Worm (Caenorhabditis elegans) whole organism, L2 larva: Measurements from ENCODE around the gene R10F2.6.

Source experiments
- C34F6.9 ChIP-seq: fragments of 150-350 bp; optimal IDR thresholded peaks from 2 replicates; lab custom pipeline; 2014; ENCODE audit warnings: missing biosample characterization, missing genetic modification characterization
- F13H6.1 ChIP-seq: sonication (generic microtip); optimal IDR thresholded peaks from 2 replicates; lab custom pipeline; 2016; ENCODE audit warnings: missing genetic modification characterization, missing compliant biosample characterization
- Y55F3AM.14 ChIP-seq: fragments of 200-800 bp; sonication (Bioruptor generic); optimal IDR thresholded peaks from 2 replicates; lab custom pipeline; 2018; ENCODE audit warnings: mild to moderate bottlenecking, missing genetic modification characterization, missing compliant biosample characterization
- ZK546.5 ChIP-seq: sonication (generic microtip); optimal IDR thresholded peaks from 2 replicates; lab custom pipeline; 2017; ENCODE audit warnings: missing biosample characterization, missing genetic modification characterization
- alr-1 ChIP-seq: fragments of 150-350 bp; optimal IDR thresholded peaks from 2 replicates; lab custom pipeline; 2014; ENCODE audit warnings: missing biosample characterization, missing genetic modification characterization
- aly-2 ChIP-seq: fragments of 150-350 bp; optimal IDR thresholded peaks from 2 replicates; lab custom pipeline; 2014; ENCODE audit warnings: missing biosample characterization, missing genetic modification characterization
- ama-1 ChIP-seq: fragments of 150-350 bp; optimal IDR thresholded peaks from 2 replicates; lab custom pipeline; 2018; ENCODE audit warnings: inconsistent platforms
- blmp-1 ChIP-seq: sonication (generic microtip); optimal IDR thresholded peaks from 2 replicates; lab custom pipeline; 2017; ENCODE audit warnings: missing genetic modification characterization, mild to moderate bottlenecking, missing compliant biosample characterization, antibody characterized with exemption, moderate library complexity; ENCODE audit not compliant: insufficient read depth
- ceh-16 ChIP-seq: fragments of 150-350 bp; optimal IDR thresholded peaks from 2 replicates; lab custom pipeline; 2014; ENCODE audit warnings: missing biosample characterization, missing genetic modification characterization
- ceh-82 ChIP-seq: fragments of 150-350 bp; optimal IDR thresholded peaks from 2 replicates; lab custom pipeline; 2014; ENCODE audit warnings: missing biosample characterization, missing genetic modification characterization
- crh-2 ChIP-seq: sonication (generic microtip); optimal IDR thresholded peaks from 2 replicates; lab custom pipeline; 2017; ENCODE audit warnings: missing biosample characterization, missing genetic modification characterization
- dmd-4 ChIP-seq: sonication (generic microtip); optimal IDR thresholded peaks from 2 replicates; lab custom pipeline; 2017; ENCODE audit warnings: missing biosample characterization, missing genetic modification characterization
- egl-27 ChIP-seq: sonication (generic microtip); optimal IDR thresholded peaks from 3 replicates; lab custom pipeline; 2017; ENCODE audit warnings: missing biosample characterization, missing genetic modification reagents, missing genetic modification characterization
- elt-1 ChIP-seq: fragments of 150-350 bp; optimal IDR thresholded peaks from 2 replicates; lab custom pipeline; 2014; ENCODE audit warnings: missing biosample characterization, missing genetic modification characterization
- elt-3 ChIP-seq: sonication (generic microtip); optimal IDR thresholded peaks from 2 replicates; lab custom pipeline; 2017; ENCODE audit warnings: missing biosample characterization, missing genetic modification characterization
- lin-11 ChIP-seq: fragments of 150-350 bp; sonication (generic microtip); optimal IDR thresholded peaks from 2 replicates; lab custom pipeline; 2014; ENCODE audit warnings: missing biosample characterization, missing genetic modification characterization, inconsistent platforms, mixed read lengths
- lin-13 ChIP-seq: fragments of 150-350 bp; optimal IDR thresholded peaks from 2 replicates; lab custom pipeline; 2014; ENCODE audit warnings: missing biosample characterization, missing genetic modification reagents, missing genetic modification characterization
- lin-39 ChIP-seq: fragments of 150-350 bp; optimal IDR thresholded peaks from 2 replicates; lab custom pipeline; 2014; ENCODE audit warnings: missing biosample characterization, missing genetic modification reagents, missing genetic modification characterization
- lsy-2 ChIP-seq, 2 experiments: fragments of 150-350 bp in 1 of 2; sonication (generic microtip) in 1 of 2; optimal IDR thresholded peaks; 2 replicates each; lab custom pipeline; 2014 to 2017; ENCODE audit warnings: missing biosample characterization in 2 of 2, missing genetic modification characterization in 2 of 2
- mdl-1 ChIP-seq, 2 experiments: fragments of 150-350 bp in 1 of 2; sonication (generic microtip) in 1 of 2; optimal IDR thresholded peaks; 2 replicates each; lab custom pipeline; 2017; ENCODE audit warnings: missing biosample characterization in 2 of 2, missing genetic modification characterization in 2 of 2
- nhr-10 ChIP-seq: sonication (generic microtip); optimal IDR thresholded peaks from 2 replicates; lab custom pipeline; 2017; ENCODE audit warnings: missing biosample characterization, missing genetic modification characterization
- nhr-11 ChIP-seq: fragments of 150-350 bp; optimal IDR thresholded peaks from 2 replicates; lab custom pipeline; 2014; ENCODE audit warnings: missing biosample characterization, missing genetic modification characterization
- nhr-12 ChIP-seq: fragments of 150-350 bp; optimal IDR thresholded peaks from 2 replicates; lab custom pipeline; 2014; ENCODE audit warnings: missing biosample characterization, missing genetic modification characterization
- nhr-129 ChIP-seq: fragments of 150-350 bp; optimal IDR thresholded peaks from 2 replicates; lab custom pipeline; 2014; ENCODE audit warnings: missing biosample characterization, missing genetic modification characterization
- nhr-21 ChIP-seq: fragments of 150-350 bp; optimal IDR thresholded peaks from 2 replicates; lab custom pipeline; 2014; ENCODE audit warnings: missing biosample characterization, missing genetic modification characterization
- nhr-23 ChIP-seq: fragments of 150-350 bp; optimal IDR thresholded peaks from 2 replicates; lab custom pipeline; 2014; ENCODE audit warnings: missing biosample characterization, missing genetic modification reagents, missing genetic modification characterization
- nhr-237 ChIP-seq: fragments of 150-350 bp; optimal IDR thresholded peaks from 2 replicates; lab custom pipeline; 2014; ENCODE audit warnings: missing biosample characterization, missing genetic modification characterization
- nhr-25 ChIP-seq: fragments of 150-350 bp; sonication (generic microtip); optimal IDR thresholded peaks from 3 replicates; lab custom pipeline; 2014; ENCODE audit warnings: missing biosample characterization, missing genetic modification characterization
- nhr-6 ChIP-seq: fragments of 150-350 bp; optimal IDR thresholded peaks from 2 replicates; lab custom pipeline; 2014; ENCODE audit warnings: missing biosample characterization, missing genetic modification characterization
- peb-1 ChIP-seq: fragments of 150-350 bp; optimal IDR thresholded peaks from 2 replicates; lab custom pipeline; 2014; ENCODE audit warnings: missing biosample characterization, missing genetic modification characterization
- sma-9 ChIP-seq, 2 experiments: fragments of 150-350 bp in 1 of 2; sonication (generic microtip) in 1 of 2; optimal IDR thresholded peaks; 2 replicates each; lab custom pipeline; 2014 to 2016; ENCODE audit warnings: missing genetic modification characterization in 2 of 2, mild to moderate bottlenecking in 1 of 2, missing biosample characterization in 1 of 2, missing compliant biosample characterization in 1 of 2, missing genetic modification reagents in 1 of 2, moderate library complexity in 1 of 2
- snpc-4 ChIP-seq: fragments of 150-350 bp; optimal IDR thresholded peaks from 2 replicates; lab custom pipeline; 2014; ENCODE audit warnings: missing biosample characterization, missing genetic modification characterization
- unc-39 ChIP-seq: fragments of 150-350 bp; optimal IDR thresholded peaks from 2 replicates; lab custom pipeline; 2014; ENCODE audit warnings: missing biosample characterization, missing genetic modification characterization
- unc-55 ChIP-seq: fragments of 150-350 bp; sonication (generic microtip); optimal IDR thresholded peaks from 3 replicates; lab custom pipeline; 2014; ENCODE audit warnings: missing biosample characterization, missing genetic modification reagents, missing genetic modification characterization
- unc-62 ChIP-seq: fragments of 150-350 bp; optimal IDR thresholded peaks from 2 replicates; lab custom pipeline; 2014; ENCODE audit warnings: missing biosample characterization, missing genetic modification reagents, missing genetic modification characterization
- ztf-4 ChIP-seq: fragments of 150-350 bp; optimal IDR thresholded peaks from 2 replicates; lab custom pipeline; 2014; ENCODE audit warnings: missing biosample characterization, missing genetic modification characterization

The R10F2.6 gene

DNA sequence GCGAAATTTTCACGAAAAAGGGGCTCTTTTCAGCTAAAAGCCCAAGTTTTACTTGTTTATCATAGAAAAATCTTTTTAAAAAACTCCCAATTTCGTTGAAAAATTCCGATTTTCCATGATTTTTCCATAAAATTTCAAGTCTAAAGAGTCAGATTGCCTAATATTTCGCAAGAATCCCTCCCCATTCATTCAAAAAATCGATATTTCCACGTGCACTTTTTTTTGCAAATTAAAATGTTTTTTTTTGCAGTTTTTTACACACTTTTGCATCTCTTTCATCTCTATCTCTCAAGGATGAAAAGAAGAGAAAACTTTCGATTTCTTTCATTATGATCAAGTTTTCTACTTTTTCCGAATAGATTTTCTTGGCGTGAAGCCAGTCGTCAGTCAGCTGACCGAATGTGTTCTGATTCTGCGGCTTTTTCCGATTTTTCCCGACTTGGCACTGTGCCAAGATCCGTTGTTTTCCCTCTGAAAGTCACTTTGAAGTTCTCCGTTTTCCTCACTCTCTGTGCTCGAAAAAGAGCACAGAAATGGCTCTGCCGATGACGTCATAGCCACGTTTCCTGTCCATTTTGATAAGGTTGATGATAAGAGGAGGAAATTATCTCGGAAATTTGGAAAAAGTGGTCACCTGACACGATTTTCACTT, 4.5 kb upstream of the R10F2.6 start (continued):
- TF ChIP-seq elt-3 (tag; lab: Kevin White, UChicago): no peak
- TF ChIP-seq ceh-16 (tag; lab: Kevin White, UChicago): no peak
- TF ChIP-seq unc-39: no peak
- no peak for TF ChIP-seq elt-1
- TF ChIP-seq nhr-25 (tag; lab: Kevin White, UChicago): peak; percentile 62
- TF ChIP-seq nhr-6 (tag; lab: Kevin White, UChicago): no peak
- TF ChIP-seq ZK546.5 (tag; lab: Kevin White, UChicago): no peak
- TF ChIP-seq ceh-82 (tag; lab: Kevin White, UChicago): no peak
- TF ChIP-seq ztf-4 (tag; lab: Kevin White, UChicago): no peak
- no peak for TF ChIP-seq lin-13
- no peak for TF ChIP-seq egl-27 (tag; lab: Kevin White, UChicago)
- no peak for TF ChIP-seq nhr-12 (tag; lab: Kevin White, UChicago)
- TF ChIP-seq lsy-2 (tag; optimal IDR thresholded peaks at IDR 0.05; lab: Kevin White, UChicago): peak in 1 of 2 experiments; percentile 12
- peak; percentile 76 for TF ChIP-seq nhr-129 (tag; lab: Kevin White, UChicago)
- TF ChIP-seq Y55F3AM.14 (GFP tag; lab: Kevin White, UChicago): no peak
- TF ChIP-seq lin-11 (tag; lab: Kevin White, UChicago): no peak
- TF ChIP-seq C34F6.9: peak; percentile 2

DNA sequence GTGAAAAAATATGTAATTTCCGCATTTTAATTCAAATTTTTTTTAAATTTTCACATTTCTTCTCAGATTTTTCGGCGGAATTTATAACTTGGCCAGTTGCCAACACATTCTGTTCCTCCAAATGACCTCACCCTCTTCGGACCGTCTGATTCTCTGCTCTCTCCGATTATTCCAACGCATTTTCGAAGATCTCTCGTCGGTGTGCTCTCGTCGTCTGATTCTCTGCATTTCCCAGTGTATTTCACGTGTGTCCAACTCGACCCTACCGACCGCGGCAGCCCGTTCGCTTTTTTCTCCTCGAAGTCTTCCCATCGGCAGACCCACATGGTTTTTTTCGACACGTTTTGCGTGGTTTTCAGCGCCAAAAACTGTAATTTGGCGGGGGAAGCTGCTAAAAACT, 3.4 kb upstream of the R10F2.6 start:
- peak; percentile 12 for TF ChIP-seq ceh-16 (tag; lab: Kevin White, UChicago)
- no peak for TF ChIP-seq crh-2 (tag; lab: Kevin White, UChicago)
- TF ChIP-seq dmd-4 (tag; lab: Kevin White, UChicago): no peak
- no peak for TF ChIP-seq nhr-237 (tag; lab: Kevin White, UChicago)
- no peak for TF ChIP-seq lin-39 (tag; lab: Kevin White, UChicago)
- TF ChIP-seq egl-27 (tag; lab: Kevin White, UChicago): no peak
- TF ChIP-seq ceh-82 (tag; lab: Kevin White, UChicago): no peak
- peak in 1 of 2 experiments; percentile 50 for TF ChIP-seq lsy-2 (tag; optimal IDR thresholded peaks at IDR 0.05; lab: Kevin White, UChicago)
- TF ChIP-seq nhr-10 (tag; lab: Kevin White, UChicago): no peak
- no peak for TF ChIP-seq blmp-1
- TF ChIP-seq lin-13: no peak
- TF ChIP-seq sma-9 (GFP tag; optimal IDR thresholded peaks at IDR 0.05; lab: Kevin White, UChicago): peak; percentile 28
- no peak for TF ChIP-seq sma-9 (tag; optimal IDR thresholded peaks at IDR 0.05; lab: Kevin White, UChicago)
- no peak for TF ChIP-seq aly-2
- TF ChIP-seq unc-55 (GFP tag; lab: Kevin White, UChicago): peak; percentile 22
- TF ChIP-seq nhr-25 (tag; lab: Kevin White, UChicago): peak; percentile 32
- no peak for TF ChIP-seq nhr-11
- peak; percentile 53 for TF ChIP-seq C34F6.9
- TF ChIP-seq nhr-129 (tag; lab: Kevin White, UChicago): no peak
- TF ChIP-seq Y55F3AM.14 (GFP tag; lab: Kevin White, UChicago): no peak
- no peak for TF ChIP-seq peb-1
- no peak for TF ChIP-seq ama-1
- TF ChIP-seq alr-1: no peak
- peak; percentile 38 for TF ChIP-seq F13H6.1 (tag; lab: Kevin White, UChicago)
- TF ChIP-seq snpc-4 (tag; lab: Kevin White, UChicago): no peak
- no peak for TF ChIP-seq nhr-23 (tag; lab: Kevin White, UChicago)
- no peak for TF ChIP-seq nhr-6 (tag; lab: Kevin White, UChicago)
- peak; percentile 2 to 10 for TF ChIP-seq mdl-1 (tag; optimal IDR thresholded peaks at IDR 0.05; lab: Kevin White, UChicago)

DNA sequence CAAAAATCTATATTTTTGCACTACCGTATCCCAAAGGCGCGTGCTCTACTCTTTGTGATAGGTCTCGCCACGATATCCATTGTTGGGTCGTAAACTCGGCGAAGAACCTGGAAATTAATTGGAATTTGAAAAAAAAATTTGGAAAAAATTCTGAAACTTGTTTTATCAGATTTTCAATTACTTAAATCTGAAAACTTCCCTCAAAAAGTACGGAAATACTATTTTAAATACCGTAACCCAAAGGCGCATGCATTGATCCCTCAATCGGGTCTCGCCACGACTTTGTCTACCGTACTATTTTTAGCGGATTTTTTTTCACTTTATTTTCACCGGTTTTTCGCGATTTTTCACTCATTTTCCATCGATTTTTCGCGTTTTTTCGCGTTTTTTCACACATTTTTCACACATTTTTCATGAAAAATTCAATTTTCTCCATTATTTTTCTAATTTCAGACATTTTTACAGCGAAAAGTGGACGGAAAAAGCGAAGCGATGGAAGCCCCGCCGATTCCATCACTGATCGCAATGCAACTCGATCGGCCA, 2.8 kb upstream of the R10F2.6 start, which contains the start of gene H05C05.1:
Gene H05C05.1, plus strand, starts transcription at position 493 of the 543 bp plus-strand sequence.
- TF ChIP-seq elt-3 (tag; lab: Kevin White, UChicago) (no peak), peb-1 (no peak), nhr-12 (tag; lab: Kevin White, UChicago) (no peak), lsy-2 (tag; optimal IDR thresholded peaks at IDR 0.05; lab: Kevin White, UChicago) (no peak), nhr-25 (tag; lab: Kevin White, UChicago) (no peak), dmd-4 (tag; lab: Kevin White, UChicago) (no peak), C34F6.9 (no peak), ceh-82 (tag; lab: Kevin White, UChicago) (no peak), nhr-21 (tag; lab: Kevin White, UChicago) (no peak), unc-62 (GFP tag; lab: Kevin White, UChicago) (no peak), lin-11 (tag; lab: Kevin White, UChicago) (no peak)
